Fruit fly (Drosophila melanogaster): ENCODE data around the gene amx.

amx gene

DNA sequence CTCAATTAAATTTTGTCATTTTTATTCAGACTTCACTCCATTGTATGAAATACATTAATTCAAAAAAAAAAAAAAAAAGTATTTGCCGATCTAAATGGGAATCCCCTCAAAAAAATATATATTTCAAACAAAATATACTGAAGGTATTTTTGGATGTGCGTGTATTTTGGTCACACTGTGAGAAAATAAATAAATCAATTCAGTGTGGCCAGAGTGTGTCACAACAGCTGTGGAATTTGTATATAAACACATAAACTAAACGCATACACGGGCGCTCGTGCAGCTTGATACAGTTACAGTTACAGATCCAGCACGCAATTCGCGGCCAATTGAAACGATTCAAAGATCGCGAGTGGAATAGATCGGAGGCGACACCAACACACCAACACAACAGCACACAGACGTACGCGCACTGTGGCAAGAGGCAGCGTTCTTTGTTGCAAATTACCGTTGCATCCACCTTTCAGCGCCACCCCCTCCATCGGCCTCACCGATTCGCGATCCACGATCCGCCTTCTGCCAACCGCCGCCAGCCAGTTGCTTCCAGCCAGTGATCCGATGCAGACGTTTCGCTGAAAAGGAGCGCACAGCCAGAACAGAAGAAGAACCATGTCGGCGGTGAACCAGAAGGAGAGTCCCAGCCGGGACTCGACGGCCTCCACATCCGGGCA is 3.2 kb upstream of the amx start, which contains the start of gene CG17754 (continued):
- no peak for TF ChIP-seq CG1024 (GFP tag; IDR thresholded peaks at IDR 0.05)
- TF ChIP-seq aop (GFP tag; IDR thresholded peaks at IDR 0.05), result no peak
- no peak for TF ChIP-seq emc (GFP tag; optimal IDR thresholded peaks at IDR 0.05)
- TF ChIP-seq Rfx (GFP tag; IDR thresholded peaks at IDR 0.05), result no peak
- TF ChIP-seq gce (GFP tag; IDR thresholded peaks at IDR 0.05), result no peak
- peak; percentile 6 for TF ChIP-seq sug (tag; optimal IDR thresholded peaks at IDR 0.05)
- TF ChIP-seq CG10565 (GFP tag; optimal IDR thresholded peaks at IDR 0.05), result no peak
- TF ChIP-seq sens (GFP tag), result peak; percentile 6
- no peak for TF ChIP-seq gcm (GFP tag; optimal IDR thresholded peaks at IDR 0.05)
- peak; percentile 52 for TF ChIP-seq sqz (GFP tag; optimal IDR thresholded peaks at IDR 0.05)
- no peak for TF ChIP-seq Scr (GFP tag; IDR thresholded peaks at IDR 0.05; ENCODE audit: partially characterized antibody)
- no peak for TF ChIP-seq Xrp1 (GFP tag; IDR thresholded peaks at IDR 0.05)
- peak; percentile 32 for TF ChIP-seq YL-1 (GFP tag; optimal IDR thresholded peaks at IDR 0.05)
- TF ChIP-seq da (GFP tag; optimal IDR thresholded peaks at IDR 0.05), result no peak
- TF ChIP-seq CG3838 (GFP tag; optimal IDR thresholded peaks at IDR 0.05), result no peak
- TF ChIP-seq CG11560 (tag; IDR thresholded peaks at IDR 0.05), result no peak
- 0 out of 2 replicates have a peak, but pooled peaks have one; percentile 28 for TF ChIP-seq unc-4 (GFP tag; IDR thresholded peaks at IDR 0.05; ENCODE audit: partially characterized antibody)
- no peak for TF ChIP-seq ERR (GFP tag; optimal IDR thresholded peaks at IDR 0.05)
- TF ChIP-seq nom (GFP tag; optimal IDR thresholded peaks at IDR 0.05), result peak; percentile 48
- TF ChIP-seq sisA (GFP tag; IDR thresholded peaks at IDR 0.05), result no peak
- TF ChIP-seq Blimp-1 (GFP tag; optimal IDR thresholded peaks at IDR 0.05), result no peak
- no peak for TF ChIP-seq inv (GFP tag; IDR thresholded peaks at IDR 0.05; ENCODE audit: partially characterized antibody)
- TF ChIP-seq Hr39 (optimal IDR thresholded peaks at IDR 0.05), result no peak
- TF ChIP-seq E2f2 (GFP tag; IDR thresholded peaks at IDR 0.05), result peak; percentile 57
- no peak for TF ChIP-seq CG2129 (GFP tag; IDR thresholded peaks at IDR 0.05; ENCODE audit: partially characterized antibody)
- TF ChIP-seq pzg (GFP tag; optimal IDR thresholded peaks at IDR 0.05), result peak; percentile 61
- TF ChIP-seq nerfin-1 (tag; optimal IDR thresholded peaks at IDR 0.05), result peak; percentile 83
- no peak for TF ChIP-seq NC2α (GFP tag; optimal IDR thresholded peaks at IDR 0.05)
- TF ChIP-seq crp (GFP tag; optimal IDR thresholded peaks at IDR 0.05), result peak; percentile 21 to 83
- no peak for TF ChIP-seq CG17612 (GFP tag; IDR thresholded peaks at IDR 0.05)
- no peak for TF ChIP-seq CG6654 (GFP tag; optimal IDR thresholded peaks at IDR 0.05)
- no peak for TF ChIP-seq CG16863 (GFP tag; optimal IDR thresholded peaks at IDR 0.05)
- TF ChIP-seq CG15696 (tag; optimal IDR thresholded peaks at IDR 0.05), result no peak
- TF ChIP-seq cg (GFP tag; optimal IDR thresholded peaks at IDR 0.05), result peak; percentile 43
- no peak for TF ChIP-seq CG15073 (GFP tag; optimal IDR thresholded peaks at IDR 0.05)
- TF ChIP-seq CG9727 (GFP tag; optimal IDR thresholded peaks at IDR 0.05), result no peak
- TF ChIP-seq mam (GFP tag; optimal IDR thresholded peaks at IDR 0.05), result no peak
- no peak for TF ChIP-seq CG6254 (GFP tag; optimal IDR thresholded peaks at IDR 0.05)
- no peak for TF ChIP-seq Gsc (GFP tag; IDR thresholded peaks at IDR 0.05)
- TF ChIP-seq sc (optimal IDR thresholded peaks at IDR 0.05), result no peak
- no peak for TF ChIP-seq sc (GFP tag; optimal IDR thresholded peaks at IDR 0.05)
- TF ChIP-seq CG7357 (GFP tag; IDR thresholded peaks at IDR 0.05), result no peak
- no peak for TF ChIP-seq Dll (GFP tag; IDR thresholded peaks at IDR 0.05; ENCODE audit: partially characterized antibody)
- TF ChIP-seq crol (GFP tag; IDR thresholded peaks at IDR 0.05), result peak; percentile 35; the same call in 1 of the 2 replicates
- no peak for TF ChIP-seq lbe (GFP tag; optimal IDR thresholded peaks at IDR 0.05)
- TF ChIP-seq CkIIα-i1 (GFP tag; IDR thresholded peaks at IDR 0.05), result no peak
- no peak for TF ChIP-seq Myb (GFP tag; optimal IDR thresholded peaks at IDR 0.05)
- TF ChIP-seq cwo (GFP tag; optimal IDR thresholded peaks at IDR 0.05), result no peak
- TF ChIP-seq slp2 (GFP tag; optimal IDR thresholded peaks at IDR 0.05), result no peak
- TF ChIP-seq H2.0 (GFP tag; IDR thresholded peaks at IDR 0.05), result no peak
- TF ChIP-seq onecut (GFP tag; IDR thresholded peaks at IDR 0.05), result no peak

Data from whole organism, embryonic.